Fruit fly (Drosophila melanogaster) whole organism, adult: ENCODE data around the gene La.

Experiments
- CG11617 ChIP-seq: fragments of 200-800 bp; sonication (Bioruptor generic); optimal IDR thresholded peaks from 2 replicates; lab custom pipeline; 2017; ENCODE audit warnings: mild to moderate bottlenecking, missing biosample characterization, missing genetic modification reagents, missing genetic modification characterization
- CG14711 ChIP-seq: fragments of 200-800 bp; sonication (Bioruptor generic); optimal IDR thresholded peaks from 2 replicates; lab custom pipeline; 2018; ENCODE audit warnings: missing biosample characterization, mild to moderate bottlenecking, missing genetic modification characterization, moderate library complexity
- CG1620 ChIP-seq: fragments of 200-800 bp; sonication (Bioruptor generic); optimal IDR thresholded peaks from 2 replicates; lab custom pipeline; 2016; ENCODE audit warnings: missing biosample characterization, missing genetic modification characterization
- CG33017 ChIP-seq: fragments of 200-800 bp; sonication (Bioruptor generic); optimal IDR thresholded peaks from 2 replicates; lab custom pipeline; 2018; ENCODE audit warnings: missing biosample characterization, mild to moderate bottlenecking, missing genetic modification characterization, moderate library complexity
- CG5204 ChIP-seq: fragments of 200-800 bp; sonication (Bioruptor generic); optimal IDR thresholded peaks from 2 replicates; lab custom pipeline; 2016; ENCODE audit warnings: missing biosample characterization, missing genetic modification characterization
- CG7045 ChIP-seq: fragments of 200-800 bp; sonication (Bioruptor generic); optimal IDR thresholded peaks from 2 replicates; lab custom pipeline; 2017; ENCODE audit warnings: missing biosample characterization, mild to moderate bottlenecking, missing genetic modification characterization
- CG7101 ChIP-seq: fragments of 200-800 bp; sonication (Bioruptor generic); optimal IDR thresholded peaks from 2 replicates; lab custom pipeline; 2018; ENCODE audit warnings: missing biosample characterization, mild to moderate bottlenecking, missing genetic modification characterization, moderate library complexity
- Crg-1 ChIP-seq: fragments of 200-800 bp; sonication (Bioruptor generic); optimal IDR thresholded peaks from 2 replicates; lab custom pipeline; 2016; ENCODE audit warnings: missing biosample characterization, missing genetic modification characterization
- Mnt ChIP-seq: fragments of 200-800 bp; sonication (Bioruptor generic); optimal IDR thresholded peaks from 2 replicates; lab custom pipeline; 2016; ENCODE audit warnings: missing biosample characterization, mild to moderate bottlenecking, missing genetic modification characterization
- bab1 ChIP-seq: fragments of 200-800 bp; sonication (Bioruptor generic); optimal IDR thresholded peaks from 3 replicates; lab custom pipeline; 2019; ENCODE audit warnings: missing biosample characterization, mild to moderate bottlenecking, missing genetic modification characterization, moderate library complexity
- cic ChIP-seq: fragments of 200-800 bp; sonication (Bioruptor generic); optimal IDR thresholded peaks from 2 replicates; lab custom pipeline; 2017; ENCODE audit warnings: missing biosample characterization, mild to moderate bottlenecking, missing genetic modification characterization, moderate library complexity
- cnc ChIP-seq, 2 experiments: fragments of >200 bp; optimal IDR thresholded peaks; 2 replicates each; lab custom pipeline; 2017
- kay ChIP-seq: fragments of 200-800 bp; sonication (Bioruptor generic); peaks from one replicate; lab custom pipeline; 2016; ENCODE audit warnings: missing biosample characterization, missing genetic modification characterization, borderline replicate concordance
- pad ChIP-seq: fragments of 200-800 bp; sonication (Bioruptor generic); optimal IDR thresholded peaks from 3 replicates; lab custom pipeline; 2017; ENCODE audit warnings: missing biosample characterization, missing genetic modification characterization, mild to moderate bottlenecking, moderate library complexity, missing genetic modification reagents

La gene

dm6 chr2L:20310751-20311387 is 38.9 kb downstream of the La start, which contains the start of gene spir:
Gene spir, plus strand, starts transcription at chr2L:20311219.
- TF ChIP-seq cic (GFP tag; lab: Kevin White, UChicago) (peak; percentile 16), CG7045 (GFP tag; lab: Kevin White, UChicago) (peak; percentile 8), bab1 (GFP tag; lab: Kevin White, UChicago) (peak; percentile 1), CG33017 (tag; lab: Kevin White, UChicago) (peak; percentile 6), CG14711 (tag; lab: Kevin White, UChicago) (peak; percentile 34), pad (GFP tag; lab: Kevin White, UChicago) (peak; percentile 11), CG1620 (GFP tag; lab: Kevin White, UChicago) (no peak), Mnt (peak; percentile 41), Crg-1 (GFP tag; lab: Kevin White, UChicago) (no peak), CG11617 (GFP tag; lab: Kevin White, UChicago) (peak; percentile 25), cnc (optimal IDR thresholded peaks at IDR 0.05; lab: Kevin White, UChicago) (no peak), kay (GFP tag; lab: Kevin White, UChicago) (peak; percentile 42), CG7101 (tag; lab: Kevin White, UChicago) (peak; percentile 41), CG5204 (no peak)
